Fruit fly (Drosophila melanogaster): ENCODE results near the gene CG43074.

dm6 chr3L:3456922-3457321 lies 27.5 kb downstream of the CG43074 start:
- TF ChIP-seq Sin3A (optimal IDR thresholded peaks at IDR 0.05) (no peak), psq (optimal IDR thresholded peaks at IDR 0.05) (no peak), h (optimal IDR thresholded peaks at IDR 0.05) (no peak), insv (optimal IDR thresholded peaks at IDR 0.05) (no peak), Myc (optimal IDR thresholded peaks at IDR 0.05) (no peak), ttk (optimal IDR thresholded peaks at IDR 0.05) (no peak)

Data from Kc167 (cell line).